Worm (Caenorhabditis elegans) whole organism, L4 larva: ENCODE data around the gene T14B4.8.

Experiments used
- ceh-82 ChIP-seq: sonication (generic microtip); optimal IDR thresholded peaks from 2 replicates; lab custom pipeline; 2017; ENCODE audit warnings: missing biosample characterization, missing genetic modification characterization
- dpl-1 ChIP-seq: fragments of 150-350 bp; optimal IDR thresholded peaks from 2 replicates; lab custom pipeline; 2014; ENCODE audit warnings: missing biosample characterization, missing genetic modification reagents, missing genetic modification characterization
- egl-27 ChIP-seq: sonication (generic microtip); optimal IDR thresholded peaks from 3 replicates; lab custom pipeline; 2017; ENCODE audit warnings: missing biosample characterization, missing genetic modification reagents, missing genetic modification characterization
- fos-1 ChIP-seq: fragments of 150-350 bp; optimal IDR thresholded peaks from 2 replicates; lab custom pipeline; 2014; ENCODE audit warnings: missing biosample characterization, missing genetic modification characterization
- hmg-1.1 ChIP-seq: fragments of 200-800 bp; sonication (Bioruptor generic); IDR thresholded peaks from 2 replicates; pipeline ENCODE4 v1.3.6; 2022; ENCODE audit warnings: missing genetic modification reagents, missing genetic modification characterization, missing compliant biosample characterization
- mdl-1 ChIP-seq, 2 experiments: fragments of 150-350 bp in 1 of 2; sonication (generic microtip) in 1 of 2; optimal IDR thresholded peaks; 2 replicates each; lab custom pipeline; 2014 to 2017; ENCODE audit warnings: missing biosample characterization in 2 of 2, missing genetic modification characterization in 2 of 2
- rbr-2 ChIP-seq: sonication (generic microtip); optimal IDR thresholded peaks from 2 replicates; lab custom pipeline; 2016; ENCODE audit warnings: missing genotype, missing genetic modification characterization, missing compliant biosample characterization
- sdz-12 ChIP-seq: fragments of 200-800 bp; sonication (Bioruptor generic); optimal IDR thresholded peaks from 2 replicates; lab custom pipeline; 2018; ENCODE audit warnings: mild to moderate bottlenecking, missing genetic modification characterization, missing compliant biosample characterization

ce11 chrII:6752850-6753249 is 23.7 kb upstream of the T14B4.8 start, which contains the start of gene F41G3.21:
- TF ChIP-seq egl-27 (tag; lab: Kevin White, UChicago) (no peak), dpl-1 (GFP tag; lab: Kevin White, UChicago) (no peak), sdz-12 (no peak), fos-1 (no peak), rbr-2 (tag; lab: Kevin White, UChicago) (no peak), ceh-82 (no peak), hmg-1.1 (GFP tag; lab: Robert Waterston, UW) (no peak), mdl-1 (tag; optimal IDR thresholded peaks at IDR 0.05; lab: Kevin White, UChicago) (no peak)
